Fruit fly (Drosophila melanogaster): ENCODE measurements around the gene CG5391.

dm6 chr3R:22381735-22382134, 47.8 kb upstream of the CG5391 start, which contains the start of gene Gpdh3:
- no peak for TF ChIP-seq schlank (tag; optimal IDR thresholded peaks at IDR 0.05)
- no peak for TF ChIP-seq Six4 (GFP tag; optimal IDR thresholded peaks at IDR 0.05)
- TF ChIP-seq grn (GFP tag; optimal IDR thresholded peaks at IDR 0.05): no peak
- no peak for TF ChIP-seq br (optimal IDR thresholded peaks at IDR 0.05)
- no peak for TF ChIP-seq crp (GFP tag; optimal IDR thresholded peaks at IDR 0.05)
- no peak for TF ChIP-seq CG15514 (GFP tag; optimal IDR thresholded peaks at IDR 0.05)
- TF ChIP-seq usp (GFP tag; optimal IDR thresholded peaks at IDR 0.05): no peak

All from whole organism, embryonic.